Fruit fly (Drosophila melanogaster) S2 (cell line): Measurements from ENCODE around the gene Mms19.

Experiments
- CG8478 ChIP-seq: fragments of >200 bp; optimal IDR thresholded peaks from 2 replicates; lab custom pipeline; 2018
- CTCF ChIP-seq, 2 experiments: fragments of >200 bp; optimal IDR thresholded peaks; 2 replicates each; lab custom pipeline; 2018

DNA sequence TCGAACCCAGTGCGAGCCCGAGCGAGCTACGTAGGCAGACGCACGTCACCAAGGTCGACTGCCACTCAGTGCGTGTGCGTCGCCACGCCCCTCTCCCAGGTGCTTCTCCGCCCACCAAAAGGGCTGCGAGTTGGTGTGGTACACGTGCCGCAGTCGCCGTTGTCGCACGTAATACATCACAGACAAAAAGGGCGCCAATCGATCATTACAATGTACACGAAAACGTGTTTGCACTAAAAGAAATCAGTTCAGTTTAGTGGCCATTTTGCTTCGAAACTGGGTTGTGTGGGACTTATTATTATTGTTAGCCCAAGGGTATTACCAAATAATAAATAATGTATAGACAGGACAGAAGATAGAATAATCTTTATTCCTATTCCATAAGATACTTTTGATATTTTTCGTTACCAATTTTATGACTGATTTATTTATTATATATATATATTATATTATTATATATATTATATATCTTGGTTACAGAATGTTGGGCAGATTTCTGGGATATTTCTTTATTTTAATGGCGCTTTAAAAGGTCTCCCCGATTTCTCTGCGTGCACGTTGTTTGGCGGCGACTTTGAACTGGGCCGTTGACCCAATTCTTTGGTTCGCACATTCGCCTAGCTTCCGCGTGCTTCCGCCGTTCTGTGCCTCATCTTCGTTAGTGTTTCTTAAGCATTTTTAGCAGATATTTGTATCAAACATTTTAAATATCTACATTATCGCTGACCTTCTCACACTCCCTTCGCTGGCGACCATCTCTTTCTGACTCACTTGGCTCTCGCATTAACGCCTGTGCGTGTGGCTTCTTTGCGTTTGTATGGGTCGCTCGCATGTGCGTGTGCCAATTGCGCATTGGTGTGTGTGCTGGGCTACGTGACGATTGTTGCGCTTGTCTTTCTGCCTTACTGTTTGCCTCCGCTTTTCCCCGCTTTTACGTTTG, 31.2 kb downstream of the Mms19 start:
- TF ChIP-seq CG8478 (lab: Kevin White, UChicago) = no peak
- no peak for TF ChIP-seq CTCF (optimal IDR thresholded peaks at IDR 0.05; lab: Kevin White, UChicago)
